Fruit fly (Drosophila melanogaster) whole organism, prepupa: ENCODE measurements around the gene hth.

Experiments
- CG10669 ChIP-seq: fragments of 200-800 bp; sonication (Bioruptor generic); optimal IDR thresholded peaks from 3 replicates; lab custom pipeline; 2018; ENCODE audit warnings: missing biosample characterization, mild to moderate bottlenecking, missing genetic modification characterization, moderate library complexity
- Hr38 ChIP-seq: sonication (Bioruptor generic); optimal IDR thresholded peaks from 2 replicates; lab custom pipeline; 2016; ENCODE audit warnings: missing biosample characterization, missing genetic modification characterization

dm6 chr3R:10466299-10466698 is 173.1 kb downstream of the hth start:
- TF ChIP-seq CG10669 (GFP tag; lab: Kevin White, UChicago) (peak; percentile 31), Hr38 (GFP tag; lab: Kevin White, UChicago) (no peak)
